Worm (Caenorhabditis elegans) whole organism, L1 larva: Measurements from ENCODE around the gene F53F1.6.
A peak's percentile ranks its signal among the peaks of the same experiment; 100 is the strongest.

Experiments used
- C16A3.4 ChIP-seq: fragments of 150-350 bp; optimal IDR thresholded peaks from 2 replicates; lab custom pipeline; 2014; ENCODE audit warnings: missing biosample characterization, missing genetic modification characterization
- ama-1 ChIP-seq: fragments of 150-350 bp; optimal IDR thresholded peaks from 2 replicates; lab custom pipeline; 2014
- blmp-1 ChIP-seq: fragments of 150-350 bp; optimal IDR thresholded peaks from 2 replicates; lab custom pipeline; 2014; ENCODE audit warnings: missing biosample characterization, missing genetic modification characterization
- ceh-63 ChIP-seq: fragments of 200-800 bp; sonication (Bioruptor generic); optimal IDR thresholded peaks from 2 replicates; lab custom pipeline; 2018; ENCODE audit warnings: mild to moderate bottlenecking, missing genetic modification characterization, missing compliant biosample characterization
- dpl-1 ChIP-seq, 3 experiments: fragments of 150-350 bp in 2 of 3; sonication (generic microtip) in 1 of 3; optimal IDR thresholded peaks; 2 replicates each; lab custom pipeline; 2014 to 2017; ENCODE audit warnings: missing biosample characterization in 3 of 3, missing genetic modification characterization in 3 of 3, missing genetic modification reagents in 3 of 3
- dsc-1 ChIP-seq: sonication (generic microtip); optimal IDR thresholded peaks from 2 replicates; lab custom pipeline; 2016; ENCODE audit warnings: mild to moderate bottlenecking, missing genetic modification characterization, missing compliant biosample characterization
- efl-1 ChIP-seq, 4 experiments: fragments of 150-350 bp; optimal IDR thresholded peaks in 3 of 4; peaks in 1 of 4; 1 replicate in 1 of 4; 2 replicates in 3 of 4; lab custom pipeline; 2014; ENCODE audit warnings: missing biosample characterization in 2 of 4, missing genetic modification characterization in 2 of 4, missing genetic modification reagents in 2 of 4
- efl-3 ChIP-seq: fragments of 200-800 bp; sonication (Bioruptor generic); optimal IDR thresholded peaks from 2 replicates; lab custom pipeline; 2018; ENCODE audit warnings: mild to moderate bottlenecking, missing genetic modification characterization, missing compliant biosample characterization
- egl-13 ChIP-seq: sonication (generic microtip); optimal IDR thresholded peaks from 2 replicates; lab custom pipeline; 2016; ENCODE audit warnings: missing genotype, missing genetic modification reagents, missing genetic modification characterization, missing compliant biosample characterization
- egl-27 ChIP-seq, 2 experiments: fragments of 150-350 bp in 1 of 2; sonication (generic microtip); optimal IDR thresholded peaks; 3 replicates each; lab custom pipeline; 2017 to 2018; ENCODE audit warnings: missing biosample characterization in 2 of 2, missing genetic modification characterization in 2 of 2, missing genetic modification reagents in 2 of 2
- fkh-10 ChIP-seq: sonication (generic microtip); optimal IDR thresholded peaks from 2 replicates; lab custom pipeline; 2017; ENCODE audit warnings: missing biosample characterization, missing genetic modification reagents, missing genetic modification characterization
- fkh-4 ChIP-seq: sonication (generic microtip); optimal IDR thresholded peaks from 2 replicates; lab custom pipeline; 2016; ENCODE audit warnings: missing compliant biosample characterization, missing genetic modification characterization, borderline replicate concordance
- fkh-8 ChIP-seq: sonication (generic microtip); optimal IDR thresholded peaks from 2 replicates; lab custom pipeline; 2016; ENCODE audit warnings: mild to moderate bottlenecking, missing genetic modification characterization, missing compliant biosample characterization
- jun-1 ChIP-seq: fragments of 150-350 bp; optimal IDR thresholded peaks from 2 replicates; lab custom pipeline; 2014; ENCODE audit warnings: missing biosample characterization, missing genetic modification reagents, missing genetic modification characterization
- lin-13 ChIP-seq: fragments of 150-350 bp; optimal IDR thresholded peaks from 2 replicates; lab custom pipeline; 2014; ENCODE audit warnings: missing biosample characterization, missing genetic modification reagents, missing genetic modification characterization
- lin-15B ChIP-seq: fragments of 150-350 bp; sonication (generic microtip); optimal IDR thresholded peaks from 3 replicates; lab custom pipeline; 2014; ENCODE audit warnings: missing biosample characterization, missing genetic modification characterization
- lin-35 ChIP-seq, 2 experiments: fragments of 150-350 bp; optimal IDR thresholded peaks; 2 replicates each; lab custom pipeline; 2014; ENCODE audit warnings: missing biosample characterization in 2 of 2, missing genetic modification characterization in 2 of 2, missing genetic modification reagents in 2 of 2
- lin-39 ChIP-seq: fragments of 150-350 bp; optimal IDR thresholded peaks from 2 replicates; lab custom pipeline; 2014; ENCODE audit warnings: missing biosample characterization, missing genetic modification reagents, missing genetic modification characterization
- lir-3 ChIP-seq: sonication (generic microtip); optimal IDR thresholded peaks from 2 replicates; lab custom pipeline; 2016; ENCODE audit warnings: mild to moderate bottlenecking, missing genetic modification characterization, moderate library complexity, missing compliant biosample characterization; ENCODE audit not compliant: poor library complexity
- lsy-2 ChIP-seq, 2 experiments: fragments of 150-350 bp; optimal IDR thresholded peaks; 2 replicates each; lab custom pipeline; 2014; ENCODE audit warnings: missing biosample characterization in 2 of 2, missing genetic modification characterization in 2 of 2
- mab-9 ChIP-seq: fragments of 200-800 bp; sonication (Bioruptor generic); IDR thresholded peaks from 2 replicates; pipeline ENCODE4 v1.3.6; 2022; ENCODE audit warnings: missing genetic modification reagents, missing genetic modification characterization, missing compliant biosample characterization
- mdl-1 ChIP-seq, 2 experiments: fragments of 150-350 bp; optimal IDR thresholded peaks; 2 replicates each; lab custom pipeline; 2014 to 2017; ENCODE audit warnings: missing biosample characterization in 2 of 2, missing genetic modification characterization in 2 of 2, inconsistent platforms in 1 of 2
- nhr-12 ChIP-seq: sonication (generic microtip); optimal IDR thresholded peaks from 2 replicates; lab custom pipeline; 2017; ENCODE audit warnings: missing biosample characterization, missing genetic modification characterization
- nhr-20 ChIP-seq: sonication (generic microtip); optimal IDR thresholded peaks from 2 replicates; lab custom pipeline; 2016; ENCODE audit warnings: mild to moderate bottlenecking, missing genetic modification characterization, missing compliant biosample characterization
- nhr-28 ChIP-seq: fragments of 150-350 bp; optimal IDR thresholded peaks from 2 replicates; lab custom pipeline; 2014; ENCODE audit warnings: missing biosample characterization, missing genetic modification characterization
- nhr-71 ChIP-seq: sonication (generic microtip); optimal IDR thresholded peaks from 2 replicates; lab custom pipeline; 2016; ENCODE audit warnings: mild to moderate bottlenecking, missing genetic modification characterization, moderate library complexity, missing compliant biosample characterization
- nhr-77 ChIP-seq: fragments of 150-350 bp; optimal IDR thresholded peaks from 2 replicates; lab custom pipeline; 2014; ENCODE audit warnings: missing biosample characterization, missing genetic modification characterization
- nhr-85 ChIP-seq: sonication (generic microtip); peaks from one replicate; lab custom pipeline; 2016; ENCODE audit warnings: missing genetic modification characterization, inconsistent platforms, missing compliant biosample characterization
- nhr-90 ChIP-seq: sonication (generic microtip); optimal IDR thresholded peaks from 2 replicates; lab custom pipeline; 2016; ENCODE audit warnings: mild to moderate bottlenecking, missing genetic modification characterization, missing compliant biosample characterization; ENCODE audit not compliant: poor library complexity
- rnt-1 ChIP-seq: sonication (generic microtip); optimal IDR thresholded peaks from 2 replicates; lab custom pipeline; 2016; ENCODE audit warnings: mild to moderate bottlenecking, missing genetic modification characterization, moderate library complexity, missing compliant biosample characterization
- snu-23 ChIP-seq: sonication (generic microtip); optimal IDR thresholded peaks from 2 replicates; lab custom pipeline; 2016; ENCODE audit warnings: missing genetic modification characterization, missing compliant biosample characterization
- sptf-1 ChIP-seq: fragments of 150-350 bp; optimal IDR thresholded peaks from 2 replicates; lab custom pipeline; 2014; ENCODE audit warnings: missing biosample characterization, missing genetic modification characterization
- sup-37 ChIP-seq: fragments of 200-800 bp; sonication (Bioruptor generic); optimal IDR thresholded peaks from 2 replicates; lab custom pipeline; 2018; ENCODE audit warnings: mild to moderate bottlenecking, missing genetic modification characterization, missing compliant biosample characterization
- tbx-2 ChIP-seq: sonication (generic microtip); optimal IDR thresholded peaks from 2 replicates; lab custom pipeline; 2016; ENCODE audit warnings: missing genetic modification characterization, missing compliant biosample characterization
- unc-30 ChIP-seq: sonication (generic microtip); optimal IDR thresholded peaks from 2 replicates; lab custom pipeline; 2017; ENCODE audit warnings: missing biosample characterization, missing genetic modification characterization
- unc-62 ChIP-seq: fragments of 150-350 bp; optimal IDR thresholded peaks from 2 replicates; lab custom pipeline; 2014; ENCODE audit warnings: missing biosample characterization, missing genetic modification reagents, missing genetic modification characterization
- unc-98 ChIP-seq: fragments of 200-800 bp; sonication (Bioruptor generic); IDR thresholded peaks from 2 replicates; pipeline ENCODE4 v1.3.6; 2022; ENCODE audit warnings: missing genetic modification characterization, missing compliant biosample characterization
- zag-1 ChIP-seq: fragments of 150-350 bp; optimal IDR thresholded peaks from 2 replicates; lab custom pipeline; 2014; ENCODE audit warnings: missing biosample characterization, missing genetic modification characterization
- ztf-11 ChIP-seq, 2 experiments: sonication (generic microtip); optimal IDR thresholded peaks; 2 replicates each; lab custom pipeline; 2016 to 2017; ENCODE audit warnings: missing genetic modification characterization in 2 of 2, missing biosample characterization in 1 of 2, missing compliant biosample characterization in 1 of 2

The F53F1.6 gene

DNA sequence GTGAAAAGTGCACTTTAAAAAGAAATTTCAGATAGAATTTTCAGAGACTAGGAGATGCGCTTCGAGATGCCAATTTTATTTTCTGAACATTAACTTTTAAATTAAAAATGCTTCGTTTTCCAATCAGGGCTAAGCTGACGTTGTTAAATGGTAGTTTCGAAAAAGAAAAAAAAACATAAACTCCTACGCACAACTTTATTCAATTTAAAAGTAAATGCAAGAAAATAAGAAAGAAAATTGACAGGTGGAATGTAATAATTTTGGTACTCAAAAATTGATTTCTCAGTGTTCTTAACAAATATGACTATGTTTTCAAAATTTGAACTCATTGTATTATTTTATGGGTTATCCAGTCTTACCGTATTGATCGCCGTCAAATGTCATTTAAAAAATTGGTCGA, 35.9 kb upstream of the F53F1.6 start, which contains the start of gene lurp-2:
TSS of gene lurp-2 (plus strand) at position 301 of the 400 bp plus-strand sequence.
- TF ChIP-seq lsy-2 (tag; optimal IDR thresholded peaks at IDR 0.05; lab: Kevin White, UChicago) (no peak), sptf-1 (tag; lab: Kevin White, UChicago) (no peak), nhr-85 (tag; lab: Kevin White, UChicago) (no peak), lin-35 (GFP tag; optimal IDR thresholded peaks at IDR 0.05; lab: Kevin White, UChicago) (no peak), jun-1 (tag; lab: Kevin White, UChicago) (no peak), efl-3 (GFP tag; lab: Kevin White, UChicago) (no peak), lir-3 (no peak), blmp-1 (tag; lab: Kevin White, UChicago) (no peak), nhr-77 (tag; lab: Kevin White, UChicago) (no peak), fkh-4 (tag; lab: Kevin White, UChicago) (no peak)

DNA sequence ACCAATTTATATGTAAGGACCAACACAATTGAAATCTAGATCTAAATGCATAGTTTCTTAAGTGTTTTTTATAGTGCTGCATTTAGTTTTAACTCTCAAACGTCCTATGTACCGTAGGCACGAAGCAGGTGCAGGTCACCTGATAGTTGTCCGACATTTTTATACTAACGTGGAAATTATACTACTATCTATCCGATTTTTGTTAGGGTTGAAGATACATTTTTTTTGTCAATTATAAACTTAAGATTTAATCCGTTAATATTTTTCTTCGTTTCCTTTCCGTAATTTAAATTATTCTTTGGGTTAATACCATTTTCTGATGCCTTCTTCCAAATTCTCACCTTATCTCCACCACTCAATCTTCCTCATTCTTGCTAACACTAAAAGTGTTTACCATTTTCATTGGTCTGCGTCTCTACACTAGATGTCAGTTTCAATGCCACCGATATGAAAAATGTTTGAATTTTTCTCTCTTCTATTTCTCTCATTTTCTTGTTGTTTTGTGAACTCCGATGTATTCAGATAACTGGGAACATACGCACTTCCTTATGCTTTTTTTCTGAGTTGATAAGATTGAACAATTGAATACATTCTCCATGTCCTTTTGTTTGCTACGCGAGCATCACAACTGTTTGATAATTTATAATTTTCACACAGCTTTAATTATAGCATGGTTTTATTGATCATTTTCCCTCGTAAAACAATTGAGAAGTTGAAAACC, 28.0 kb upstream of the F53F1.6 start, which contains the start of gene Y2H9A.4:
TSS of gene Y2H9A.4 (plus strand) at position 671 of the 721 bp plus-strand sequence.
- TF ChIP-seq fkh-8 (tag; lab: Kevin White, UChicago) (no peak), zag-1 (tag; lab: Kevin White, UChicago) (no peak), fkh-10 (GFP tag; lab: Kevin White, UChicago) (no peak), mab-9 (no peak), unc-30 (tag; lab: Kevin White, UChicago) (no peak), lin-13 (GFP tag; lab: Kevin White, UChicago) (no peak), nhr-20 (tag; lab: Kevin White, UChicago) (peak; percentile 46), unc-62 (no peak), nhr-28 (tag; lab: Kevin White, UChicago) (no peak), tbx-2 (tag; lab: Kevin White, UChicago) (no peak), sptf-1 (tag; lab: Kevin White, UChicago) (no peak), ceh-63 (GFP tag; lab: Kevin White, UChicago) (no peak), mdl-1 (tag; optimal IDR thresholded peaks at IDR 0.05; lab: Kevin White, UChicago) (no peak), rnt-1 (peak; percentile 13), nhr-90 (tag; lab: Kevin White, UChicago) (no peak), nhr-71 (peak; percentile 38), lin-15B (tag; lab: Kevin White, UChicago) (no peak), nhr-12 (tag; lab: Kevin White, UChicago) (no peak), snu-23 (GFP tag; lab: Kevin White, UChicago) (peak; percentile 49), sup-37 (GFP tag; lab: Kevin White, UChicago) (no peak), nhr-85 (tag; lab: Kevin White, UChicago) (peak; percentile 80), lin-39 (tag; lab: Kevin White, UChicago) (no peak), lsy-2 (tag; optimal IDR thresholded peaks at IDR 0.05; lab: Kevin White, UChicago) (peak; percentile 5 to 37), ama-1 (lab: Kevin White, UChicago) (no peak), jun-1 (tag; lab: Kevin White, UChicago) (no peak), dsc-1 (no peak), C16A3.4 (tag; lab: Kevin White, UChicago) (no peak), egl-13 (tag; lab: Kevin White, UChicago) (no peak), blmp-1 (tag; lab: Kevin White, UChicago) (peak; percentile 48), unc-98 (no peak), efl-1 (optimal IDR thresholded peaks at IDR 0.05; lab: Kevin White, UChicago) (peak in 1 of 2 experiments; percentile 4), efl-1 (GFP tag; optimal IDR thresholded peaks at IDR 0.05 in 1 of 2; lab: Kevin White, UChicago) (no peak), ztf-11 (tag; optimal IDR thresholded peaks at IDR 0.05; lab: Kevin White, UChicago) (no peak), egl-27 (tag; optimal IDR thresholded peaks at IDR 0.05; lab: Kevin White, UChicago) (no peak), fkh-4 (tag; lab: Kevin White, UChicago) (no peak), dpl-1 (GFP tag; optimal IDR thresholded peaks at IDR 0.05; lab: Kevin White, UChicago) (no peak)
- TF ChIP-seq, all 84 proteins: peak for 8
